Worm (Caenorhabditis elegans) whole organism, L3 larva: ENCODE data around the gene Y45F10D.15.

Source experiments
- R02D3.7 ChIP-seq: fragments of 150-350 bp; optimal IDR thresholded peaks from 2 replicates; lab custom pipeline; 2014; ENCODE audit warnings: missing biosample characterization, missing genetic modification characterization
- aly-2 ChIP-seq: fragments of 150-350 bp; optimal IDR thresholded peaks from 2 replicates; lab custom pipeline; 2014; ENCODE audit warnings: missing biosample characterization, missing genetic modification characterization
- ama-1 ChIP-seq: fragments of 150-350 bp; optimal IDR thresholded peaks from 2 replicates; lab custom pipeline; 2018
- ceh-16 ChIP-seq: sonication (generic microtip); optimal IDR thresholded peaks from 2 replicates; lab custom pipeline; 2017; ENCODE audit warnings: missing biosample characterization, missing genetic modification characterization
- ceh-28 ChIP-seq: fragments of 150-350 bp; optimal IDR thresholded peaks from 2 replicates; lab custom pipeline; 2014; ENCODE audit warnings: missing biosample characterization, missing genetic modification reagents, missing genetic modification characterization
- ceh-9 ChIP-seq: sonication (generic microtip); optimal IDR thresholded peaks from 2 replicates; lab custom pipeline; 2018; ENCODE audit warnings: missing biosample characterization, missing genetic modification characterization
- daf-12 ChIP-seq: fragments of 150-350 bp; optimal IDR thresholded peaks from 2 replicates; lab custom pipeline; 2014; ENCODE audit warnings: missing biosample characterization, missing genetic modification reagents, missing genetic modification characterization
- egl-5 ChIP-seq: fragments of 150-350 bp; optimal IDR thresholded peaks from 2 replicates; lab custom pipeline; 2017; ENCODE audit warnings: missing biosample characterization, missing genetic modification reagents, missing genetic modification characterization, inconsistent platforms
- elt-1 ChIP-seq: fragments of 150-350 bp; optimal IDR thresholded peaks from 2 replicates; lab custom pipeline; 2014; ENCODE audit warnings: missing biosample characterization, missing genetic modification characterization
- elt-2 ChIP-seq: sonication (generic microtip); optimal IDR thresholded peaks from 2 replicates; lab custom pipeline; 2016; ENCODE audit warnings: missing genetic modification reagents, mild to moderate bottlenecking, missing genetic modification characterization, missing compliant biosample characterization
- elt-3 ChIP-seq, 3 experiments: fragments of 150-350 bp in 1 of 3; sonication (generic microtip) in 2 of 3; optimal IDR thresholded peaks; 2 replicates in 2 of 3; 4 replicates in 1 of 3; lab custom pipeline; 2014 to 2017; ENCODE audit warnings: missing biosample characterization in 3 of 3, missing genetic modification characterization in 3 of 3
- eor-1 ChIP-seq, 2 experiments: fragments of 150-350 bp; optimal IDR thresholded peaks; 2 replicates each; lab custom pipeline; 2014 to 2018; ENCODE audit warnings: missing biosample characterization in 2 of 2, missing genetic modification characterization in 2 of 2
- fkh-10 ChIP-seq: sonication (generic microtip); optimal IDR thresholded peaks from 2 replicates; lab custom pipeline; 2017; ENCODE audit warnings: missing biosample characterization, missing genetic modification reagents, missing genetic modification characterization
- fkh-2 ChIP-seq: fragments of 150-350 bp; optimal IDR thresholded peaks from 2 replicates; lab custom pipeline; 2014; ENCODE audit warnings: missing biosample characterization, missing genetic modification reagents, missing genetic modification characterization
- fos-1 ChIP-seq: fragments of 150-350 bp; optimal IDR thresholded peaks from 2 replicates; lab custom pipeline; 2014; ENCODE audit warnings: missing biosample characterization, missing genetic modification characterization
- hmg-11 ChIP-seq: sonication (generic microtip); optimal IDR thresholded peaks from 2 replicates; lab custom pipeline; 2016; ENCODE audit warnings: missing genetic modification characterization, missing compliant biosample characterization
- jun-1 ChIP-seq: fragments of 150-350 bp; optimal IDR thresholded peaks from 2 replicates; lab custom pipeline; 2014; ENCODE audit warnings: missing biosample characterization, missing genetic modification reagents, missing genetic modification characterization
- lin-15B ChIP-seq: fragments of 150-350 bp; optimal IDR thresholded peaks from 2 replicates; lab custom pipeline; 2014; ENCODE audit warnings: missing biosample characterization, missing genetic modification characterization
- lin-39 ChIP-seq: fragments of 150-350 bp; optimal IDR thresholded peaks from 2 replicates; lab custom pipeline; 2018; ENCODE audit warnings: missing biosample characterization, missing genetic modification reagents, missing genetic modification characterization
- lsy-12 ChIP-seq: sonication (generic microtip); optimal IDR thresholded peaks from 2 replicates; lab custom pipeline; 2016; ENCODE audit warnings: mild to moderate bottlenecking, missing genetic modification characterization, missing compliant biosample characterization
- mdl-1 ChIP-seq: fragments of 150-350 bp; optimal IDR thresholded peaks from 2 replicates; lab custom pipeline; 2014; ENCODE audit warnings: missing biosample characterization, missing genetic modification characterization
- nfya-1 ChIP-seq: sonication (generic microtip); optimal IDR thresholded peaks from 2 replicates; lab custom pipeline; 2017; ENCODE audit warnings: missing genetic modification characterization, mild to moderate bottlenecking, missing compliant biosample characterization, antibody characterized with exemption, moderate library complexity; ENCODE audit not compliant: insufficient read depth
- nhr-11 ChIP-seq: fragments of 150-350 bp; optimal IDR thresholded peaks from 2 replicates; lab custom pipeline; 2014; ENCODE audit warnings: missing biosample characterization, missing genetic modification characterization
- nhr-12 ChIP-seq: fragments of 150-350 bp; optimal IDR thresholded peaks from 2 replicates; lab custom pipeline; 2014; ENCODE audit warnings: missing biosample characterization, missing genetic modification characterization
- nhr-23 ChIP-seq: fragments of 150-350 bp; optimal IDR thresholded peaks from 2 replicates; lab custom pipeline; 2014; ENCODE audit warnings: missing biosample characterization, missing genetic modification reagents, missing genetic modification characterization
- nhr-237 ChIP-seq: fragments of 150-350 bp; optimal IDR thresholded peaks from 2 replicates; lab custom pipeline; 2014; ENCODE audit warnings: missing biosample characterization, missing genetic modification characterization
- nhr-28 ChIP-seq: fragments of 150-350 bp; optimal IDR thresholded peaks from 2 replicates; lab custom pipeline; 2014; ENCODE audit warnings: missing biosample characterization, missing genetic modification characterization
- nhr-43 ChIP-seq: sonication (generic microtip); optimal IDR thresholded peaks from 2 replicates; lab custom pipeline; 2016; ENCODE audit warnings: mild to moderate bottlenecking, missing genetic modification characterization, missing compliant biosample characterization; ENCODE audit not compliant: poor library complexity, severe bottlenecking
- nhr-67 ChIP-seq: fragments of 150-350 bp; optimal IDR thresholded peaks from 2 replicates; lab custom pipeline; 2014; ENCODE audit warnings: missing biosample characterization, missing genetic modification characterization
- nhr-76 ChIP-seq: fragments of 150-350 bp; sonication (generic microtip); optimal IDR thresholded peaks from 5 replicates; lab custom pipeline; 2014; ENCODE audit warnings: missing biosample characterization, missing genetic modification characterization
- pha-4 ChIP-seq: fragments of 150-350 bp; optimal IDR thresholded peaks from 2 replicates; lab custom pipeline; 2014; ENCODE audit warnings: missing biosample characterization, missing genetic modification reagents, missing genetic modification characterization
- pqm-1 ChIP-seq: fragments of 150-350 bp; optimal IDR thresholded peaks from 2 replicates; lab custom pipeline; 2017; ENCODE audit warnings: missing biosample characterization, missing genetic modification characterization, inconsistent platforms
- skn-1 ChIP-seq: fragments of 150-350 bp; optimal IDR thresholded peaks from 2 replicates; lab custom pipeline; 2014; ENCODE audit warnings: missing biosample characterization, missing genetic modification characterization
- snpc-4 ChIP-seq: fragments of 150-350 bp; optimal IDR thresholded peaks from 2 replicates; lab custom pipeline; 2014; ENCODE audit warnings: missing biosample characterization, missing genetic modification characterization
- tbx-2 ChIP-seq: sonication (generic microtip); optimal IDR thresholded peaks from 2 replicates; lab custom pipeline; 2016; ENCODE audit warnings: mild to moderate bottlenecking, missing genetic modification characterization, missing compliant biosample characterization
- unc-62 ChIP-seq: fragments of 150-350 bp; sonication (generic microtip); optimal IDR thresholded peaks from 4 replicates; lab custom pipeline; 2014; ENCODE audit warnings: missing biosample characterization, missing genetic modification reagents, missing genetic modification characterization
- ztf-4 ChIP-seq: fragments of 150-350 bp; optimal IDR thresholded peaks from 2 replicates; lab custom pipeline; 2014; ENCODE audit warnings: missing biosample characterization, missing genetic modification characterization

Gene Y45F10D.15

DNA sequence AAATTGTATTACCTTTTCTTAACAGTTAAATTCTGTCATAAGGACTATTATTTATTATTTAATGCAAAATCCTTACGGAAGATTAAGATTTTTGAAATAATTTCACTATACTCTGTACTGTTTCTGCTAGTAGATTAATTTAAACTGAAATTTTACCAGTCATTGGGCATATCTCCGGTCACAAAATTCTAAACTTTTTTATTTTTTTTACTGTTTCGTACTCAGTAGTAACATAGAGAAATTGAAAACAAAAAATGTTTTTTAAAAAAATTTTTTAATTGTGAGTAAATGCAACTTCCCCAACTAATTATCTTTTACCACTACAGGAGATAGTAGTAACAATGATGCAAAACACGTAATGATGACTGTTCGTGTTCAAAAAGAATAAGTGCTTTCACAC is 17.5 kb upstream of the Y45F10D.15 start:
- TF ChIP-seq elt-2 (tag; lab: Kevin White, UChicago): no peak

DNA sequence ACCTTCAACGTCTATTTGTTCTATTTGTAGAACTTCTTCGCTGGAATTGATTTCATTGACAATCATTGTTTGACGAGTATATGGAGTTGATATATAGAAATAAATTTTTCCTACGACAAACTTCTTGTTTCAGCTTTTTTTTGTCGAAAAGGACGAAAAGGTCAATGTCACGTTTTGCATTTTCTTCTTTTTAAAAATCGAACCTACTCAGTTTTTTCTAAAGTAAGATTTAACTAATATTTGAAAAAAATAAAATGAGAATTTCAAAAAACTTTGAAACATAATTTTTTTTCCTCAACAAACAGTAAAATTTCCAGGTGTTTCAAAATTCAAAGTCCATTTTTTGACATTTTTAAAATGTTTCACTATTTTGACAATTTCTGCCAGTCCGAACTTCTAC is 15.5 kb upstream of the Y45F10D.15 start, which contains the start of gene H08M01.1:
Gene H08M01.1, minus strand, starts transcription at position 101 of the 400 bp plus-strand sequence.
- no peak for TF ChIP-seq R02D3.7
- no peak for TF ChIP-seq nhr-43 (tag; lab: Kevin White, UChicago)
- no peak for TF ChIP-seq pha-4 (tag; lab: Kevin White, UChicago)
- no peak for TF ChIP-seq nhr-11 (tag; lab: Kevin White, UChicago)
- TF ChIP-seq nhr-23 (tag; lab: Kevin White, UChicago): no peak
- TF ChIP-seq pqm-1 (tag; lab: Kevin White, UChicago): no peak
- TF ChIP-seq fkh-10 (GFP tag; lab: Kevin White, UChicago): no peak
- no peak for TF ChIP-seq aly-2 (tag; lab: Kevin White, UChicago)
- no peak for TF ChIP-seq ceh-16
- no peak for TF ChIP-seq fos-1 (tag; lab: Kevin White, UChicago)
- TF ChIP-seq lsy-12 (tag; lab: Kevin White, UChicago): no peak
- no peak for TF ChIP-seq elt-1 (tag; lab: Kevin White, UChicago)
- TF ChIP-seq, all 47 proteins: peak for 0

- TF ChIP-seq unc-62 (GFP tag; lab: Kevin White, UChicago) (no peak), egl-5 (no peak), nhr-43 (tag; lab: Kevin White, UChicago) (no peak), pha-4 (tag; lab: Kevin White, UChicago) (no peak), ztf-4 (no peak), ama-1 (no peak)
Measured at ce11 chrIV:13834394-13835129, 13.8 kb upstream of the Y45F10D.15 start.

- no peak for TF ChIP-seq aly-2 (tag; lab: Kevin White, UChicago)
- no peak for TF ChIP-seq unc-62 (GFP tag; lab: Kevin White, UChicago)
- TF ChIP-seq ceh-28 (tag; lab: Kevin White, UChicago): no peak
- no peak for TF ChIP-seq mdl-1 (tag; lab: Kevin White, UChicago)
- TF ChIP-seq ztf-4: no peak
- TF ChIP-seq fkh-10 (GFP tag; lab: Kevin White, UChicago): no peak
- no peak for TF ChIP-seq snpc-4
- TF ChIP-seq nhr-43 (tag; lab: Kevin White, UChicago): no peak
- no peak for TF ChIP-seq nhr-237 (tag; lab: Kevin White, UChicago)
- TF ChIP-seq eor-1 (tag; optimal IDR thresholded peaks at IDR 0.05; lab: Kevin White, UChicago): no peak
- TF ChIP-seq lsy-12 (tag; lab: Kevin White, UChicago): no peak
- TF ChIP-seq hmg-11: no peak
- TF ChIP-seq tbx-2 (tag; lab: Kevin White, UChicago): no peak
- no peak for TF ChIP-seq ceh-9 (tag; lab: Kevin White, UChicago)
- TF ChIP-seq ama-1: no peak
- TF ChIP-seq nhr-11 (tag; lab: Kevin White, UChicago): no peak
- TF ChIP-seq ceh-16: no peak
- TF ChIP-seq pqm-1 (tag; lab: Kevin White, UChicago): no peak
- no peak for TF ChIP-seq lin-15B
Measured at ce11 chrIV:13827586-13827985, 6.8 kb upstream of the Y45F10D.15 start, which contains the start of gene rga-5. Gene rga-5, plus strand, starts transcription at chrIV:13827886.

DNA sequence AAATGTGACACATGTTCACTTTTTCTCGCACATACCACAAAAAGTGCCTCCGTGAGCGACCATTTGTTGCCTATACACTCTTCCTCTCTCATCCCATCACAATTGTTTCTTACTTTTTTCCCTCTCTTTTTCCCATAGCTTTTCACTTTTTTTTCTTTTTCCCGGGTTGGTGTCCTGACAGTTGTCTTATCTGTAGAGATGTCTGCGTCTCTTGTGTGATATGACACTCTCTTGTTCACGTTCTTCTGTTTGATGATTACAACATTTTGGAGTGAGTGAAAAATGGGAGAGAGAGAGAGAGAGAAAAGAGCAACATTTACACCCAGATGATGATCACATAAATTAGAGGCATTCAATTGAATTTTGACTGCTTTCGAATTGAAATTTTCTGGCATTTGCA is 5.6 kb upstream of the Y45F10D.15 start:
- TF ChIP-seq elt-2 (tag; lab: Kevin White, UChicago): peak; percentile 84
- no peak for TF ChIP-seq tbx-2 (tag; lab: Kevin White, UChicago)
- peak; percentile 21 for TF ChIP-seq skn-1 (tag; lab: Kevin White, UChicago)
- TF ChIP-seq nfya-1: peak; percentile 68
- TF ChIP-seq elt-3 (tag; optimal IDR thresholded peaks at IDR 0.05; lab: Kevin White, UChicago): no peak
- no peak for TF ChIP-seq unc-62 (GFP tag; lab: Kevin White, UChicago)
- no peak for TF ChIP-seq fos-1 (tag; lab: Kevin White, UChicago)
- TF ChIP-seq eor-1 (tag; optimal IDR thresholded peaks at IDR 0.05; lab: Kevin White, UChicago): no peak
- no peak for TF ChIP-seq mdl-1 (tag; lab: Kevin White, UChicago)
- no peak for TF ChIP-seq jun-1 (tag; lab: Kevin White, UChicago)
- no peak for TF ChIP-seq ama-1
- TF ChIP-seq snpc-4: peak; percentile 6
- no peak for TF ChIP-seq nhr-76 (tag; lab: Kevin White, UChicago)
- TF ChIP-seq nhr-67 (tag; lab: Kevin White, UChicago): no peak
- no peak for TF ChIP-seq nhr-28 (tag; lab: Kevin White, UChicago)
- peak; percentile 17 for TF ChIP-seq lin-39
- no peak for TF ChIP-seq fkh-2 (tag; lab: Kevin White, UChicago)
- peak; percentile 68 for TF ChIP-seq pha-4 (tag; lab: Kevin White, UChicago)
- TF ChIP-seq hmg-11: peak; percentile 5
- TF ChIP-seq lin-15B: peak; percentile 16
- TF ChIP-seq nhr-23 (tag; lab: Kevin White, UChicago): no peak
- TF ChIP-seq nhr-12 (tag; lab: Kevin White, UChicago): no peak
- TF ChIP-seq pqm-1 (tag; lab: Kevin White, UChicago): peak; percentile 68
- TF ChIP-seq egl-5: peak; percentile 13
- TF ChIP-seq daf-12 (tag; lab: Kevin White, UChicago): no peak
- TF ChIP-seq fkh-10 (GFP tag; lab: Kevin White, UChicago): no peak
